Fruit fly (Drosophila melanogaster) whole organism, embryonic: ENCODE results near the gene CG43894.
A peak's percentile ranks its signal among the peaks of the same experiment; 100 is the strongest.

Experiments
- Awh ChIP-seq: fragments of 200-800 bp; sonication (Bioruptor generic); IDR thresholded peaks from 2 replicates; pipeline ENCODE4, ENCODE4 v1.3.6; 2022; ENCODE audit warnings: missing biosample characterization, missing genetic modification characterization
- B-H1 ChIP-seq: fragments of 200-800 bp; sonication (Bioruptor generic); IDR thresholded peaks from 3 replicates; pipeline ENCODE4 v1.3.6; 2022; ENCODE audit warnings: missing biosample characterization, missing genetic modification characterization
- CG10431 ChIP-seq: fragments of 200-800 bp; sonication (Bioruptor generic); optimal IDR thresholded peaks from 3 replicates; lab custom pipeline; 2018; ENCODE audit warnings: missing biosample characterization, mild to moderate bottlenecking, missing genetic modification characterization
- CG10543 ChIP-seq: fragments of 200-800 bp; sonication (Bioruptor generic); optimal IDR thresholded peaks from 3 replicates; lab custom pipeline; 2017; ENCODE audit warnings: missing biosample characterization, mild to moderate bottlenecking, missing genetic modification characterization, moderate library complexity
- CG10959 ChIP-seq: fragments of 200-800 bp; sonication (Bioruptor generic); IDR thresholded peaks from 2 replicates; pipeline ENCODE4 v1.3.6; 2022; ENCODE audit warnings: missing biosample characterization, missing genetic modification characterization
- CG14710 ChIP-seq: fragments of 200-800 bp; sonication (Bioruptor generic); optimal IDR thresholded peaks from 3 replicates; lab custom pipeline; 2019; ENCODE audit warnings: missing biosample characterization, mild to moderate bottlenecking, missing genetic modification characterization, moderate library complexity
- CG15601 ChIP-seq: fragments of 200-800 bp; sonication (Bioruptor generic); optimal IDR thresholded peaks from 3 replicates; lab custom pipeline; 2019; ENCODE audit warnings: missing biosample characterization, mild to moderate bottlenecking, missing genetic modification characterization, moderate library complexity
- CG15696 ChIP-seq: fragments of 200-800 bp; sonication (Bioruptor generic); optimal IDR thresholded peaks from 2 replicates; lab custom pipeline; 2019; ENCODE audit warnings: missing biosample characterization, mild to moderate bottlenecking, missing genetic modification characterization, moderate library complexity
- CG17385 ChIP-seq: fragments of 200-800 bp; sonication (Bioruptor generic); optimal IDR thresholded peaks from 3 replicates; lab custom pipeline; 2018; ENCODE audit warnings: missing biosample characterization, mild to moderate bottlenecking, missing genetic modification characterization
- CG18764 ChIP-seq: fragments of 200-800 bp; sonication (Bioruptor generic); optimal IDR thresholded peaks from 3 replicates; lab custom pipeline; 2016; ENCODE audit warnings: missing biosample characterization, missing genetic modification characterization
- CG2116 ChIP-seq: fragments of 200-800 bp; sonication (Bioruptor generic); optimal IDR thresholded peaks from 3 replicates; lab custom pipeline; 2018; ENCODE audit warnings: missing biosample characterization, mild to moderate bottlenecking, missing genetic modification characterization
- CG2678 ChIP-seq: fragments of 200-800 bp; sonication (Bioruptor generic); optimal IDR thresholded peaks from 3 replicates; lab custom pipeline; 2019; ENCODE audit warnings: missing biosample characterization, mild to moderate bottlenecking, missing genetic modification characterization, moderate library complexity
- CG34422 ChIP-seq: fragments of 200-800 bp; sonication (Bioruptor generic); IDR thresholded peaks from 3 replicates; pipeline ENCODE4 v1.3.6; 2022; ENCODE audit warnings: missing biosample characterization, missing genetic modification characterization
- CG3847 ChIP-seq: fragments of 200-800 bp; sonication (Bioruptor generic); IDR thresholded peaks from 2 replicates; pipeline ENCODE4 v1.3.6; 2022; ENCODE audit warnings: missing biosample characterization, missing genetic modification characterization
- CG3995 ChIP-seq: fragments of 200-800 bp; sonication (Bioruptor generic); optimal IDR thresholded peaks from 3 replicates; lab custom pipeline; 2016; ENCODE audit warnings: missing biosample characterization, missing genetic modification characterization
- CG4360 ChIP-seq: fragments of 200-800 bp; sonication (Bioruptor generic); IDR thresholded peaks from 2 replicates; pipeline ENCODE4 v1.3.6; 2022; ENCODE audit warnings: missing biosample characterization, missing genetic modification characterization
- CG4617 ChIP-seq: fragments of 200-800 bp; sonication (Bioruptor generic); optimal IDR thresholded peaks from 3 replicates; lab custom pipeline; 2016; ENCODE audit warnings: missing biosample characterization, missing genetic modification characterization, borderline replicate concordance
- CG4820 ChIP-seq: fragments of 200-800 bp; sonication (Bioruptor generic); optimal IDR thresholded peaks from 3 replicates; lab custom pipeline; 2016; ENCODE audit warnings: missing biosample characterization, missing genetic modification characterization
- CG6683 ChIP-seq: fragments of 200-800 bp; sonication (Bioruptor generic); optimal IDR thresholded peaks from 2 replicates; lab custom pipeline; 2017; ENCODE audit warnings: missing biosample characterization, mild to moderate bottlenecking, missing genetic modification characterization, missing genetic modification reagents
- CG6765 ChIP-seq: fragments of 200-800 bp; sonication (Bioruptor generic); optimal IDR thresholded peaks from 3 replicates; lab custom pipeline; 2017; ENCODE audit warnings: missing biosample characterization, mild to moderate bottlenecking, missing genetic modification characterization
- CG6813 ChIP-seq: fragments of 200-800 bp; sonication (Bioruptor generic); optimal IDR thresholded peaks from 2 replicates; lab custom pipeline; 2017; ENCODE audit warnings: missing biosample characterization, missing genetic modification characterization, mild to moderate bottlenecking, moderate library complexity, missing genetic modification reagents
- CG7928 ChIP-seq: fragments of 200-800 bp; sonication (Bioruptor generic); optimal IDR thresholded peaks from 2 replicates; lab custom pipeline; 2017; ENCODE audit warnings: missing biosample characterization, mild to moderate bottlenecking, missing genetic modification characterization
- CG7987 ChIP-seq: fragments of 200-800 bp; sonication (Bioruptor generic); optimal IDR thresholded peaks from 2 replicates; lab custom pipeline; 2018; ENCODE audit warnings: missing biosample characterization, mild to moderate bottlenecking, missing genetic modification characterization, moderate library complexity
- CG8281 ChIP-seq: fragments of 200-800 bp; sonication (Bioruptor generic); optimal IDR thresholded peaks from 2 replicates; lab custom pipeline; 2018; ENCODE audit warnings: missing biosample characterization, mild to moderate bottlenecking, missing genetic modification characterization, moderate library complexity
- Dbx ChIP-seq: fragments of 200-800 bp; sonication (Bioruptor generic); IDR thresholded peaks from 3 replicates; pipeline ENCODE4 v1.3.6; 2022; ENCODE audit warnings: missing biosample characterization, missing genetic modification characterization
- E2f2 ChIP-seq: fragments of 200-800 bp; sonication (Bioruptor generic); IDR thresholded peaks from 2 replicates; pipeline ENCODE4 v1.3.6; 2022; ENCODE audit warnings: missing biosample characterization, missing genetic modification characterization
- H15 ChIP-seq: fragments of 200-800 bp; sonication (Bioruptor generic); IDR thresholded peaks from 3 replicates; pipeline ENCODE4 v1.3.6; 2022; ENCODE audit warnings: missing biosample characterization, missing genetic modification characterization
- HLH54F ChIP-seq: fragments of 200-800 bp; sonication (Bioruptor generic); optimal IDR thresholded peaks from 3 replicates; lab custom pipeline; 2016; ENCODE audit warnings: missing biosample characterization, missing genetic modification characterization
- MBD-R2 ChIP-seq: fragments of 200-800 bp; sonication (Bioruptor generic); IDR thresholded peaks from 2 replicates; pipeline ENCODE4 v1.3.6; 2022; ENCODE audit warnings: missing biosample characterization, missing genetic modification characterization
- Sin3A ChIP-seq: fragments of >200 bp; optimal IDR thresholded peaks from 2 replicates; lab custom pipeline; 2018
- Tbp ChIP-seq: fragments of >200 bp; optimal IDR thresholded peaks from 2 replicates; lab custom pipeline; 2018; ENCODE audit warnings: missing biosample characterization, missing genetic modification characterization
- Trl ChIP-seq, 3 experiments: fragments of >200 bp in 2 of 3; fragments of 200-800 bp in 1 of 3; sonication (Bioruptor generic) in 1 of 3; optimal IDR thresholded peaks; 2 replicates in 1 of 3; 3 replicates in 2 of 3; lab custom pipeline; 2016 to 2017; ENCODE audit warnings: missing biosample characterization in 1 of 3, missing genetic modification characterization in 1 of 3
- al ChIP-seq: fragments of 200-800 bp; sonication (Bioruptor generic); IDR thresholded peaks from 2 replicates; pipeline ENCODE4 v1.3.6; 2022; ENCODE audit warnings: missing biosample characterization, missing genetic modification characterization
- ara ChIP-seq: fragments of 200-800 bp; sonication (Bioruptor generic); IDR thresholded peaks from 2 replicates; pipeline ENCODE4 v1.3.6; 2022; ENCODE audit warnings: missing biosample characterization, missing genetic modification characterization
- az2 ChIP-seq: fragments of 200-800 bp; sonication (Bioruptor generic); optimal IDR thresholded peaks from 3 replicates; lab custom pipeline; 2016; ENCODE audit warnings: missing biosample characterization, missing genetic modification characterization
- bigmax ChIP-seq: fragments of 200-800 bp; sonication (Bioruptor generic); optimal IDR thresholded peaks from 2 replicates; lab custom pipeline; 2018; ENCODE audit warnings: missing biosample characterization, mild to moderate bottlenecking, missing genetic modification characterization
- disco-r ChIP-seq: fragments of 200-800 bp; sonication (Bioruptor generic); optimal IDR thresholded peaks from 2 replicates; lab custom pipeline; 2016; ENCODE audit warnings: missing biosample characterization, missing genetic modification characterization
- gem ChIP-seq: fragments of 200-800 bp; sonication (Bioruptor generic); optimal IDR thresholded peaks from 2 replicates; lab custom pipeline; 2019; ENCODE audit warnings: missing biosample characterization, mild to moderate bottlenecking, missing genetic modification characterization, moderate library complexity
- grn ChIP-seq: fragments of 200-800 bp; sonication (Bioruptor generic); optimal IDR thresholded peaks from 3 replicates; lab custom pipeline; 2017; ENCODE audit warnings: missing biosample characterization, missing genetic modification characterization
- lmd ChIP-seq: fragments of 200-800 bp; sonication (Bioruptor generic); IDR thresholded peaks from 2 replicates; pipeline ENCODE4 v1.3.6; 2022; ENCODE audit warnings: missing biosample characterization, missing genetic modification characterization
- mam ChIP-seq: fragments of 200-800 bp; sonication (Bioruptor generic); optimal IDR thresholded peaks from 3 replicates; lab custom pipeline; 2016; ENCODE audit warnings: missing biosample characterization, missing genetic modification characterization
- mld ChIP-seq: fragments of 200-800 bp; sonication (Bioruptor generic); IDR thresholded peaks from 3 replicates; pipeline ENCODE4 v1.3.6; 2022; ENCODE audit warnings: missing biosample characterization, missing genetic modification characterization; ENCODE audit not compliant: partially characterized antibody
- org-1 ChIP-seq: fragments of 200-800 bp; sonication (Bioruptor generic); optimal IDR thresholded peaks from 2 replicates; lab custom pipeline; 2017; ENCODE audit warnings: missing biosample characterization, missing genetic modification characterization
- prd ChIP-seq, 3 experiments: fragments of >200 bp in 2 of 3; fragments of 200-800 bp in 1 of 3; sonication (Bioruptor generic) in 1 of 3; optimal IDR thresholded peaks in 2 of 3; IDR thresholded peaks in 1 of 3; 2 replicates in 2 of 3; 3 replicates in 1 of 3; pipeline versions ENCODE4 v1.3.6 to Lab custom; 2017 to 2022; ENCODE audit warnings: missing biosample characterization in 1 of 3, missing genetic modification characterization in 1 of 3
- pum ChIP-seq: fragments of 200-800 bp; sonication (Bioruptor generic); optimal IDR thresholded peaks from 2 replicates; lab custom pipeline; 2016; ENCODE audit warnings: missing biosample characterization, missing genetic modification characterization
- ro ChIP-seq: fragments of 200-800 bp; sonication (Bioruptor generic); IDR thresholded peaks from 2 replicates; pipeline ENCODE4 v1.3.6; 2022; ENCODE audit warnings: missing biosample characterization, missing genetic modification characterization
- salm ChIP-seq: fragments of 200-800 bp; sonication (Bioruptor generic); optimal IDR thresholded peaks from 2 replicates; lab custom pipeline; 2018; ENCODE audit warnings: missing biosample characterization, mild to moderate bottlenecking, missing genetic modification characterization
- sd ChIP-seq: fragments of 200-800 bp; sonication (Bioruptor generic); optimal IDR thresholded peaks from 3 replicates; lab custom pipeline; 2018; ENCODE audit warnings: missing biosample characterization, mild to moderate bottlenecking, missing genetic modification characterization, moderate library complexity
- shn ChIP-seq: fragments of 200-800 bp; sonication (Bioruptor generic); optimal IDR thresholded peaks from 3 replicates; lab custom pipeline; 2016; ENCODE audit warnings: missing biosample characterization, missing genetic modification characterization
- so ChIP-seq: fragments of 200-800 bp; sonication (Bioruptor generic); IDR thresholded peaks from 3 replicates; pipeline ENCODE4 v1.3.6; 2022; ENCODE audit warnings: missing biosample characterization, missing genetic modification characterization
- stc ChIP-seq: fragments of 200-800 bp; sonication (Bioruptor generic); IDR thresholded peaks from 2 replicates; pipeline ENCODE4 v1.3.6; 2022; ENCODE audit warnings: missing biosample characterization, missing genetic modification characterization
- usp ChIP-seq: fragments of >200 bp; optimal IDR thresholded peaks from 2 replicates; lab custom pipeline; 2017; ENCODE audit warnings: missing biosample characterization, missing genetic modification characterization

The CG43894 gene

dm6 chr3L:12874211-12874610 lies 15.4 kb upstream of the CG43894 start (continued):
- TF ChIP-seq shn, result no peak
- TF ChIP-seq Tbp (GFP tag; lab: Kevin White, UChicago), result no peak
- no peak for TF ChIP-seq Sin3A (lab: Kevin White, UChicago)
- TF ChIP-seq CG2678, result no peak
- no peak for TF ChIP-seq prd (optimal IDR thresholded peaks at IDR 0.05; lab: Kevin White, UChicago)
- 0 out of 3 replicates have a peak, but pooled peaks have one; percentile 12 for TF ChIP-seq prd (GFP tag; IDR thresholded peaks at IDR 0.05; lab: Robert Waterston, UW)
- TF ChIP-seq HLH54F, result no peak
- no peak for TF ChIP-seq bigmax (GFP tag; lab: Kevin White, UChicago)
- TF ChIP-seq stc, result no peak
- no peak for TF ChIP-seq CG4617 (GFP tag; lab: Kevin White, UChicago)
- TF ChIP-seq gem (tag; lab: Kevin White, UChicago), result peak; percentile 26
- TF ChIP-seq CG18764 (GFP tag; lab: Kevin White, UChicago), result no peak
- TF ChIP-seq Trl (optimal IDR thresholded peaks at IDR 0.05; lab: Kevin White, UChicago), result no peak
- no peak for TF ChIP-seq Trl (GFP tag; optimal IDR thresholded peaks at IDR 0.05; lab: Kevin White, UChicago)
- TF ChIP-seq H15 (GFP tag; lab: Robert Waterston, UW), result no peak
- no peak for TF ChIP-seq CG8281
- no peak for TF ChIP-seq sd (tag; lab: Kevin White, UChicago)
- no peak for TF ChIP-seq CG7987 (GFP tag; lab: Kevin White, UChicago)
- no peak for TF ChIP-seq CG10543 (GFP tag; lab: Kevin White, UChicago)
- no peak for TF ChIP-seq CG14710 (tag; lab: Kevin White, UChicago)
- TF ChIP-seq CG6683 (GFP tag; lab: Kevin White, UChicago), result no peak
- TF ChIP-seq salm (tag; lab: Kevin White, UChicago), result no peak
- no peak for TF ChIP-seq al (GFP tag; lab: Robert Waterston, UW)
- TF ChIP-seq CG3847 (GFP tag; lab: Robert Waterston, UW), result 0 out of 2 replicates have a peak, but pooled peaks have one; percentile 15
- TF ChIP-seq CG10959, result no peak
- no peak for TF ChIP-seq disco-r (GFP tag; lab: Kevin White, UChicago)
- TF ChIP-seq CG4820 (GFP tag; lab: Kevin White, UChicago), result no peak
- TF ChIP-seq E2f2 (GFP tag; lab: Robert Waterston, UW), result no peak
- TF ChIP-seq ro, result no peak
- peak; percentile 15 for TF ChIP-seq mam
- TF ChIP-seq pum (GFP tag; lab: Kevin White, UChicago), result no peak
- no peak for TF ChIP-seq CG2116 (GFP tag; lab: Kevin White, UChicago)
- no peak for TF ChIP-seq CG6765 (GFP tag; lab: Kevin White, UChicago)
- TF ChIP-seq MBD-R2 (GFP tag; lab: Robert Waterston, UW), result no peak; the same call in 1 of the 2 replicates
- TF ChIP-seq Dbx, result no peak
- TF ChIP-seq CG17385, result no peak
- no peak for TF ChIP-seq CG15601 (tag; lab: Kevin White, UChicago)
- no peak for TF ChIP-seq org-1 (GFP tag; lab: Kevin White, UChicago)
- TF ChIP-seq B-H1 (GFP tag; lab: Robert Waterston, UW), result no peak
- TF ChIP-seq CG34422 (GFP tag; lab: Robert Waterston, UW), result no peak
- no peak for TF ChIP-seq Awh (GFP tag; lab: Robert Waterston, UW)
- TF ChIP-seq az2 (GFP tag; lab: Kevin White, UChicago), result no peak
- TF ChIP-seq so (GFP tag; lab: Robert Waterston, UW), result no peak
- TF ChIP-seq CG10431, result no peak
- no peak for TF ChIP-seq grn
- no peak for TF ChIP-seq CG6813 (GFP tag; lab: Kevin White, UChicago)
- no peak for TF ChIP-seq ara (GFP tag; lab: Robert Waterston, UW)
- no peak for TF ChIP-seq CG15696 (tag; lab: Kevin White, UChicago)
- TF ChIP-seq lmd (GFP tag; lab: Robert Waterston, UW), result peak; percentile 35; the same call in 1 of the 2 replicates
- no peak for TF ChIP-seq CG3995 (GFP tag; lab: Kevin White, UChicago)
- TF ChIP-seq CG7928 (GFP tag; lab: Kevin White, UChicago), result no peak
- TF ChIP-seq mld (GFP tag; lab: Robert Waterston, UW), result no peak
- TF ChIP-seq CG4360 (GFP tag; lab: Robert Waterston, UW), result no peak
- TF ChIP-seq usp, result no peak
